Fruit fly (Drosophila melanogaster) whole organism, larva: Measurements from ENCODE around the gene Naa20B.
"Not testable (repeated sequence)": the region's sequence is repeated elsewhere in the genome, so short reads cannot be mapped to it uniquely, and the experiment has no call there.

Experiments used
- noc ChIP-seq: fragments of 200-800 bp; sonication (Bioruptor generic); optimal IDR thresholded peaks from 3 replicates; lab custom pipeline; 2019; ENCODE audit warnings: missing biosample characterization, mild to moderate bottlenecking, missing genetic modification characterization, moderate library complexity

Gene Naa20B

dm6 chr2L:13257177-13257576 lies at the start of gene Naa20B:
Naa20B (plus strand) TSS chr2L:13257477.
- TF ChIP-seq noc (tag; lab: Kevin White, UChicago) = no peak

dm6 chr2L:13211764-13212265 lies 45.5 kb upstream of the Naa20B start, which contains the start of gene CG15482:
CG15482 (minus strand) TSS chr2L:13211814.
- not testable (repeated sequence) for TF ChIP-seq noc (tag; lab: Kevin White, UChicago)

dm6 chr2L:13215010-13215409 lies 42.3 kb upstream of the Naa20B start, which contains the start of gene kek4:
kek4 (minus strand) TSS chr2L:13215350.
- no peak for TF ChIP-seq noc (tag; lab: Kevin White, UChicago)

dm6 chr2L:13219281-13220092 lies 37.8 kb upstream of the Naa20B start, which contains the start of the genes CG9426 and mRF1:
CG9426 (minus strand) TSS chr2L:13219923.
mRF1 (plus strand) TSS chr2L:13219979.
- no peak for TF ChIP-seq noc (tag; lab: Kevin White, UChicago)

dm6 chr2L:13222225-13222648 lies 35.0 kb upstream of the Naa20B start, which contains the start of the genes Ski6 and CG16812:
Ski6 (minus strand) TSS chr2L:13222429.
CG16812 (plus strand) TSS chr2L:13222587.
- TF ChIP-seq noc (tag; lab: Kevin White, UChicago) = no peak

dm6 chr2L:13225225-13225840 lies 31.9 kb upstream of the Naa20B start, which contains the start of gene CG15480:
CG15480 (minus strand) TSS chr2L:13225275.
- no peak for TF ChIP-seq noc (tag; lab: Kevin White, UChicago)

- no peak for TF ChIP-seq noc (tag; lab: Kevin White, UChicago)
Observed at dm6 chr2L:13227242-13227641, 30.0 kb upstream of the Naa20B start, which contains the start of gene CG16813. CG16813 (plus strand) TSS chr2L:13227529.

- TF ChIP-seq noc (tag; lab: Kevin White, UChicago) = no peak
Observed at dm6 chr2L:13229388-13229882, 27.8 kb upstream of the Naa20B start, which contains the start of gene CG16815. CG16815 (plus strand) TSS chr2L:13229832.

dm6 chr2L:13231739-13232138 lies 25.5 kb upstream of the Naa20B start, which contains the start of gene Prosalpha6T:
Prosalpha6T (plus strand) TSS chr2L:13232039.
- TF ChIP-seq noc (tag; lab: Kevin White, UChicago) = no peak

- no peak for TF ChIP-seq noc (tag; lab: Kevin White, UChicago)
Observed at dm6 chr2L:13234610-13235489, 22.4 kb upstream of the Naa20B start, which contains the start of gene Mabi. Mabi (minus strand) TSS chr2L:13234660.

dm6 chr2L:13236194-13236593 lies 21.1 kb upstream of the Naa20B start, which contains the start of gene Jhbp14:
Jhbp14 (plus strand) TSS chr2L:13236494.
- TF ChIP-seq noc (tag; lab: Kevin White, UChicago) = no peak

dm6 chr2L:13239689-13240088 lies 17.6 kb upstream of the Naa20B start, which contains the start of gene Jhbp13:
Jhbp13 (plus strand) TSS chr2L:13239989.
- no peak for TF ChIP-seq noc (tag; lab: Kevin White, UChicago)

dm6 chr2L:13244759-13245308 lies 12.4 kb upstream of the Naa20B start:
- TF ChIP-seq noc (tag; lab: Kevin White, UChicago) = no peak
